Worm (Caenorhabditis elegans): Measurements from ENCODE around the gene crt-1.
A peak's percentile ranks its signal among the peaks of the same experiment; 100 is the strongest.

The crt-1 gene

ce11 chrV:6100492-6101004 is at the start of gene crt-1:
Gene crt-1, minus strand, starts transcription at chrV:6100542.
- peak; percentile 79 for TF ChIP-seq cog-1 (tag; optimal IDR thresholded peaks at IDR 0.05)
- TF ChIP-seq flt-1 (GFP tag; IDR thresholded peaks at IDR 0.05): peak; percentile 61
- TF ChIP-seq med-1 (GFP tag; optimal IDR thresholded peaks at IDR 0.05; ENCODE audit: insufficient read depth): no peak

- no peak for TF ChIP-seq med-1 (GFP tag; optimal IDR thresholded peaks at IDR 0.05; ENCODE audit: insufficient read depth)
- no peak for TF ChIP-seq tab-1 (GFP tag; IDR thresholded peaks at IDR 0.05)
- no peak for TF ChIP-seq ztf-29 (GFP tag; IDR thresholded peaks at IDR 0.05)
Observed at ce11 chrV:6138167-6138566, 37.8 kb upstream of the crt-1 start.

- TF ChIP-seq med-1 (GFP tag; optimal IDR thresholded peaks at IDR 0.05; ENCODE audit: insufficient read depth) (no peak), klf-2 (GFP tag; conservative IDR thresholded peaks at IDR 0.05) (no peak), ztf-29 (GFP tag; IDR thresholded peaks at IDR 0.05) (no peak), T22C8.4 (GFP tag; IDR thresholded peaks at IDR 0.05) (no peak), cog-1 (tag; optimal IDR thresholded peaks at IDR 0.05) (no peak), flt-1 (GFP tag; IDR thresholded peaks at IDR 0.05) (no peak)
Observed at ce11 chrV:6135428-6135827, 35.1 kb upstream of the crt-1 start.

ce11 chrV:6131100-6131499 is 30.8 kb upstream of the crt-1 start, which contains the start of gene exp-2:
Gene exp-2, plus strand, starts transcription at chrV:6131400.
- TF ChIP-seq ztf-29 (GFP tag; IDR thresholded peaks at IDR 0.05) (no peak), ztf-23 (GFP tag; IDR thresholded peaks at IDR 0.05) (no peak), tab-1 (GFP tag; IDR thresholded peaks at IDR 0.05) (no peak)

ce11 chrV:6128355-6128754 is 28.0 kb upstream of the crt-1 start:
- TF ChIP-seq flt-1 (GFP tag; IDR thresholded peaks at IDR 0.05) (no peak), ref-1 (GFP tag; conservative IDR thresholded peaks at IDR 0.05) (no peak), ztf-29 (GFP tag; IDR thresholded peaks at IDR 0.05) (no peak), med-1 (GFP tag; optimal IDR thresholded peaks at IDR 0.05; ENCODE audit: insufficient read depth) (no peak), ztf-23 (GFP tag; IDR thresholded peaks at IDR 0.05) (no peak), cog-1 (tag; optimal IDR thresholded peaks at IDR 0.05) (no peak), klf-2 (GFP tag; conservative IDR thresholded peaks at IDR 0.05) (no peak), T22C8.4 (GFP tag; IDR thresholded peaks at IDR 0.05) (no peak), tab-1 (GFP tag; IDR thresholded peaks at IDR 0.05) (no peak)

- no peak for TF ChIP-seq T22C8.4 (GFP tag; IDR thresholded peaks at IDR 0.05)
- TF ChIP-seq ztf-23 (GFP tag; IDR thresholded peaks at IDR 0.05): no peak
- no peak for TF ChIP-seq ztf-29 (GFP tag; IDR thresholded peaks at IDR 0.05)
- TF ChIP-seq ref-1 (GFP tag; conservative IDR thresholded peaks at IDR 0.05): no peak
Observed at ce11 chrV:6121659-6122058, 21.3 kb upstream of the crt-1 start.

- TF ChIP-seq flt-1 (GFP tag; IDR thresholded peaks at IDR 0.05) (no peak), ztf-23 (GFP tag; IDR thresholded peaks at IDR 0.05) (no peak), cog-1 (tag; optimal IDR thresholded peaks at IDR 0.05) (no peak), T22C8.4 (GFP tag; IDR thresholded peaks at IDR 0.05) (no peak), tab-1 (GFP tag; IDR thresholded peaks at IDR 0.05) (no peak)
Observed at ce11 chrV:6120156-6120879, 20.0 kb upstream of the crt-1 start, which contains the start of gene ceh-49. Gene ceh-49, minus strand, starts transcription at chrV:6120206.

- TF ChIP-seq med-1 (GFP tag; optimal IDR thresholded peaks at IDR 0.05; ENCODE audit: insufficient read depth) (no peak), ztf-29 (GFP tag; IDR thresholded peaks at IDR 0.05) (no peak)
Observed at ce11 chrV:6117013-6117412, 16.7 kb upstream of the crt-1 start.

- no peak for TF ChIP-seq ref-1 (GFP tag; conservative IDR thresholded peaks at IDR 0.05)
- TF ChIP-seq tab-1 (GFP tag; IDR thresholded peaks at IDR 0.05): no peak
- no peak for TF ChIP-seq med-1 (GFP tag; optimal IDR thresholded peaks at IDR 0.05; ENCODE audit: insufficient read depth)
- TF ChIP-seq ztf-23 (GFP tag; IDR thresholded peaks at IDR 0.05): no peak
- TF ChIP-seq cog-1 (tag; optimal IDR thresholded peaks at IDR 0.05): no peak
- no peak for TF ChIP-seq T22C8.4 (GFP tag; IDR thresholded peaks at IDR 0.05)
- TF ChIP-seq ztf-29 (GFP tag; IDR thresholded peaks at IDR 0.05): no peak
- TF ChIP-seq flt-1 (GFP tag; IDR thresholded peaks at IDR 0.05): no peak
- no peak for TF ChIP-seq klf-2 (GFP tag; conservative IDR thresholded peaks at IDR 0.05)
Observed at ce11 chrV:6112823-6113222, 12.5 kb upstream of the crt-1 start, which contains the start of gene F17A9.5. Gene F17A9.5, minus strand, starts transcription at chrV:6112997.

- TF ChIP-seq ref-1 (GFP tag; conservative IDR thresholded peaks at IDR 0.05) (no peak), ztf-23 (GFP tag; IDR thresholded peaks at IDR 0.05) (no peak), T22C8.4 (GFP tag; IDR thresholded peaks at IDR 0.05) (no peak), med-1 (GFP tag; optimal IDR thresholded peaks at IDR 0.05; ENCODE audit: insufficient read depth) (no peak), klf-2 (GFP tag; conservative IDR thresholded peaks at IDR 0.05) (no peak), cog-1 (tag; optimal IDR thresholded peaks at IDR 0.05) (no peak), ztf-29 (GFP tag; IDR thresholded peaks at IDR 0.05) (no peak), flt-1 (GFP tag; IDR thresholded peaks at IDR 0.05) (no peak), tab-1 (GFP tag; IDR thresholded peaks at IDR 0.05) (no peak)
Observed at ce11 chrV:6110533-6110932, 10.2 kb upstream of the crt-1 start, which contains the start of gene F17A9.4. Gene F17A9.4, minus strand, starts transcription at chrV:6110629.

- TF ChIP-seq flt-1 (GFP tag; IDR thresholded peaks at IDR 0.05) (no peak), ztf-23 (GFP tag; IDR thresholded peaks at IDR 0.05) (0 out of 2 replicates have a peak, but pooled peaks have one; percentile 51), cog-1 (tag; optimal IDR thresholded peaks at IDR 0.05) (peak; percentile 65), ztf-29 (GFP tag; IDR thresholded peaks at IDR 0.05) (no peak), tab-1 (GFP tag; IDR thresholded peaks at IDR 0.05) (no peak)
Observed at ce11 chrV:6107474-6107873, 7.1 kb upstream of the crt-1 start, which contains the start of gene cwf-19L1. Gene cwf-19L1, plus strand, starts transcription at chrV:6107828.
